Worm (Caenorhabditis elegans): ENCODE measurements around the gene T26C5.3.

Gene T26C5.3

DNA sequence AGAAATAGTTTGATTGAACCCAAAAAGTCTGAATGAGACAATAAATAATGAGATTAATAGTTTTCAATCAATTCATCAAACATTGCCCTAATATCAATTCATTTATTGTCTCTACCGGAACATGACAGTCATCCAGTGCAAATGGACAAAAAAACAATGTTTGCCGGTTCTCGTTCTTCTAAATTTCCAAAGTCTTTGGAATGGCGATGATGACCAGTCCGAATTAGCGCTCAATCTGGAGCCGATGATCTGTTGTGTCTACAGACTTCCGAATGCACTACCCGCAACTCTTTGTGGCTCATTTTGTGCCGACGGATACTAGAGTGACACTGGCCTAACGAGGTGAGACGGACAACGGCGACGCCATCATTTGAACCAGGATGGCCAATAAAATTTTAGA lies at the start of gene T26C5.3:
T26C5.3 (plus strand) TSS at position 301 of the 400 bp plus-strand sequence.
- TF ChIP-seq pes-1 (GFP tag; IDR thresholded peaks at IDR 0.05) (no peak), ama-1 (optimal IDR thresholded peaks at IDR 0.05) (no peak), tbx-37 (GFP tag; conservative IDR thresholded peaks at IDR 0.05) (no peak), flt-1 (GFP tag; IDR thresholded peaks at IDR 0.05) (no peak), hnd-1 (tag; optimal IDR thresholded peaks at IDR 0.05) (no peak), ceh-13 (GFP tag; optimal IDR thresholded peaks at IDR 0.05) (no peak), hmg-4 (GFP tag; optimal IDR thresholded peaks at IDR 0.05) (no peak), aly-1 (tag; optimal IDR thresholded peaks at IDR 0.05) (no peak), tra-4 (tag; optimal IDR thresholded peaks at IDR 0.05) (no peak), sea-1 (GFP tag; conservative IDR thresholded peaks at IDR 0.05) (no peak), F13C5.2 (tag; optimal IDR thresholded peaks at IDR 0.05) (no peak), scrt-1 (GFP tag; IDR thresholded peaks at IDR 0.05) (no peak)

DNA sequence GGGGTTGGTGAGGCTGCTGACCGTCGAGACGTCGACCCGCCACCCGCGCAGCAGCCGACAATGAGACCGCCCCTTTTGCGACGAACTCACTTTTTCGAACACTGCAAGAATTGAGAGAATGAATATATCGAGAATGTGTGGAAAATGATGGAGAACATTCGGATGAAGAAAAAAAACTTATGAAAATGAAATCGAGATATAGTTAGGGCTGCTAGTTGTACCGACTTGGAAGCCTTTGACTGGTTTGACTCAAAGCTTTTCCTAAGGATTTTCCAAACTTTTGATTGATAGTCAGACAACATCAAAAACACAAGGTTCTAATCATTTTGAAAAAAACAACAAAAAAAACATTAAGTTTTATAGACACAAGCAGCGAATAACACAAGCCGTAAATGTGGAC lies 48.0 kb upstream of the T26C5.3 start, which contains the start of gene sym-2:
sym-2 (minus strand) TSS at position 101 of the 400 bp plus-strand sequence.
- no peak for TF ChIP-seq scrt-1 (GFP tag; IDR thresholded peaks at IDR 0.05)
- no peak for TF ChIP-seq hmbx-1 (tag; optimal IDR thresholded peaks at IDR 0.05)
- no peak for TF ChIP-seq tbx-37 (GFP tag; conservative IDR thresholded peaks at IDR 0.05)
- no peak for TF ChIP-seq sea-1 (GFP tag; conservative IDR thresholded peaks at IDR 0.05)
- TF ChIP-seq tbx-11 (GFP tag; IDR thresholded peaks at IDR 0.05): no peak
- no peak for TF ChIP-seq hmg-4 (GFP tag; optimal IDR thresholded peaks at IDR 0.05)
- TF ChIP-seq pes-1 (GFP tag; IDR thresholded peaks at IDR 0.05): no peak
- no peak for TF ChIP-seq ceh-13 (GFP tag; optimal IDR thresholded peaks at IDR 0.05)
- TF ChIP-seq B0310.2 (tag; optimal IDR thresholded peaks at IDR 0.05): no peak
- no peak for TF ChIP-seq ets-7 (tag; optimal IDR thresholded peaks at IDR 0.05)
- no peak for TF ChIP-seq ama-1 (optimal IDR thresholded peaks at IDR 0.05)

DNA sequence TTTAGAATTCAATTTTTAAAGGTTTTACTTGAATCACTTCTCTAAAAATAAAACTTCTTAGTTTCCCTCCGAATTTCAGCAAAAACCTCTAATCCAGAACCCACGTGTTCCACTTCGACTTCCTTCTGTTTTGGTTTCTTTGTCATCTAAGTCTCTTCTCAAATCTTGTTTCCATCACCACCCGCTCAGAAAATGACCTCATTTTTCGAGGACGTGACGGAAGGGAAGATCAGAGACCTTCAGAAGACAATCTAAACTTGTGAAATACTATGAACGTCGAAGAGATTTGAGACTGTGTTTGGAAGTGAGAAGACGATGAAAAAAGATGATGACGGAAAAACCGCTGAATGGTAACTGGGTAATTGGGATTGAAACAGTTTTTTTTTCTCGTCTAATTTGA lies 46.7 kb upstream of the T26C5.3 start:
- TF ChIP-seq ceh-36 (tag; optimal IDR thresholded peaks at IDR 0.05) (no peak), hnd-1 (tag; optimal IDR thresholded peaks at IDR 0.05) (no peak), pes-1 (GFP tag; IDR thresholded peaks at IDR 0.05) (no peak), sea-1 (GFP tag; conservative IDR thresholded peaks at IDR 0.05) (no peak), hmg-4 (GFP tag; optimal IDR thresholded peaks at IDR 0.05) (no peak)

DNA sequence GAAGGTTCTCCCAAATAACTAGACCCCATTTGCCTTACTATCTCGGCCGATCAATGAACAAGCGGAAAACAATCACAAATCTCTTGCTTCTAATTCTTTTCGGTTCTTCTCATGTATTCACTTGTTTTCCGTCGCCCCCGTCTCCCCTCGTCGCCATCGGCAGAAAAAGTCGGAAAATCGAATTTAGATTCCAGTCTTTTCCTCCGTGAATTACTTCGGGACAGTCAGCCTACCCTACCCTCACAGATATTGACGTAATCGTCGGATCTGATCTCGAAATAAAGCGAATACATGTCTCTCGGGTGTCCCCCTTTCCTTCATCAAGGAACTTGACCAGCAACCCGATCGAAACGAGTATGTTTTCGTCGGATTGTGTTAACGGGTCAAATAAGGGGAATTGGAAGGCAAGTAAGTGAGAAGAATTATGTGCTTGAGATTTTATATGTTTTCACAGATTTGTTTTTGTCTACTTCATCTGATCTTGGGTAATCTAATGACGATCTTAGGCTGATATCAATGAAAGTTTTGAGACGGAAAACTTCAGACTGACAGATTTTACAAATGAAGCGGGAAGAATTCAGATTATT lies 45.8 kb upstream of the T26C5.3 start:
- TF ChIP-seq ceh-13 (GFP tag; optimal IDR thresholded peaks at IDR 0.05): no peak
- TF ChIP-seq ceh-36 (tag; optimal IDR thresholded peaks at IDR 0.05): no peak
- TF ChIP-seq ama-1 (optimal IDR thresholded peaks at IDR 0.05): no peak
- no peak for TF ChIP-seq B0310.2 (tag; optimal IDR thresholded peaks at IDR 0.05)
- no peak for TF ChIP-seq sea-1 (GFP tag; conservative IDR thresholded peaks at IDR 0.05)
- TF ChIP-seq hnd-1 (tag; optimal IDR thresholded peaks at IDR 0.05): no peak
- no peak for TF ChIP-seq tra-4 (tag; optimal IDR thresholded peaks at IDR 0.05)
- no peak for TF ChIP-seq hmbx-1 (tag; optimal IDR thresholded peaks at IDR 0.05)
- TF ChIP-seq flt-1 (GFP tag; IDR thresholded peaks at IDR 0.05): no peak
- TF ChIP-seq tbx-11 (GFP tag; IDR thresholded peaks at IDR 0.05): no peak
- TF ChIP-seq tbx-37 (GFP tag; conservative IDR thresholded peaks at IDR 0.05): no peak
- TF ChIP-seq ets-7 (tag; optimal IDR thresholded peaks at IDR 0.05): no peak
- no peak for TF ChIP-seq hmg-4 (GFP tag; optimal IDR thresholded peaks at IDR 0.05)
- no peak for TF ChIP-seq scrt-1 (GFP tag; IDR thresholded peaks at IDR 0.05)

DNA sequence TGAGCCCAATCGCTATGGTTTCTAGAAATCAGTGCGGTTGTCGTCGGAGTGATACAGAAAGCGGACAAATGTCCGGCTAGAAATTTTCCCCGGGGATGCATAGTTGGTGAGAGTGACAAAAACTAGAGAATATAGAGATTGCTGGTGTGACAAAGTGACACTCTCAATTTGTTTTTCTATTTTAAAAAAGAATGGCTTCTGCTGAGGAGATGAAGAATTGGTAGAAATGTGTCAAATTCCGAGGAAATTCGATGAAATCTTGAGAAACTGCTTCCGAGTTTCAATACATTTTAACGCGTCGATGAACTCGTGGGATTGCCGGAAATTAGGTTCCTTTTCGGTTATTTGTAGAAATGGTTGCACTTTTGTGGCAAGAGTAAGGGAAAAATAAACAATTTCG lies 42.2 kb upstream of the T26C5.3 start, which contains the start of gene twk-4:
twk-4 (minus strand) TSS at position 101 of the 400 bp plus-strand sequence.
- TF ChIP-seq sea-1 (GFP tag; conservative IDR thresholded peaks at IDR 0.05) (no peak), tbx-37 (GFP tag; conservative IDR thresholded peaks at IDR 0.05) (no peak), flt-1 (GFP tag; IDR thresholded peaks at IDR 0.05) (no peak), hmg-4 (GFP tag; optimal IDR thresholded peaks at IDR 0.05) (no peak), aly-1 (tag; optimal IDR thresholded peaks at IDR 0.05) (no peak), ama-1 (optimal IDR thresholded peaks at IDR 0.05) (no peak), pes-1 (GFP tag; IDR thresholded peaks at IDR 0.05) (no peak), tra-4 (tag; optimal IDR thresholded peaks at IDR 0.05) (no peak), ets-7 (tag; optimal IDR thresholded peaks at IDR 0.05) (no peak), F13C5.2 (tag; optimal IDR thresholded peaks at IDR 0.05) (no peak), ceh-13 (GFP tag; optimal IDR thresholded peaks at IDR 0.05) (no peak), scrt-1 (GFP tag; IDR thresholded peaks at IDR 0.05) (no peak), B0310.2 (tag; optimal IDR thresholded peaks at IDR 0.05) (no peak), ceh-36 (tag; optimal IDR thresholded peaks at IDR 0.05) (no peak), tbx-11 (GFP tag; IDR thresholded peaks at IDR 0.05) (no peak)

DNA sequence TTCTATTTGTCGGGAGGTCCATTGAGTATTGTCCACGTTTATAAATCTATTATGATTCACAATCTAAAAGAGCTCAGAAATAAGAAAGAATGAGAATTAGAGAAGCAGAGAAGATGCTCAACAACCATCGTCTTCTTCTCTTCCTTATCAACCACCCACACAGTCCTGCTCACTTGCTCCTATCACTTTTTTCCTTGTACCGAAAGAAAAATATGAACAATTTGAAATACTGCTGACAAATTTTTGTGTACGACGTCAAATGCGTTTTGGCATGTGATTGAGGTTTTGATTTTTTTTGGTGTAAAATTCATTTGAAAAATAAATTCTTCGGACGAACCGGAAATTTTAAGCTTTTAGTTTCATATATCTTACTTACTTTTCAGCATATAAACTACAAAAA lies 40.1 kb upstream of the T26C5.3 start:
- no peak for TF ChIP-seq hmg-4 (GFP tag; optimal IDR thresholded peaks at IDR 0.05)
- TF ChIP-seq ceh-36 (tag; optimal IDR thresholded peaks at IDR 0.05): no peak
- TF ChIP-seq tbx-11 (GFP tag; IDR thresholded peaks at IDR 0.05): no peak
- TF ChIP-seq aly-1 (tag; optimal IDR thresholded peaks at IDR 0.05): no peak
- TF ChIP-seq tbx-37 (GFP tag; conservative IDR thresholded peaks at IDR 0.05): no peak
- no peak for TF ChIP-seq hnd-1 (tag; optimal IDR thresholded peaks at IDR 0.05)
- no peak for TF ChIP-seq scrt-1 (GFP tag; IDR thresholded peaks at IDR 0.05)
- no peak for TF ChIP-seq F13C5.2 (tag; optimal IDR thresholded peaks at IDR 0.05)
- TF ChIP-seq sea-1 (GFP tag; conservative IDR thresholded peaks at IDR 0.05): no peak
- TF ChIP-seq ets-7 (tag; optimal IDR thresholded peaks at IDR 0.05): no peak
- TF ChIP-seq ceh-13 (GFP tag; optimal IDR thresholded peaks at IDR 0.05): no peak
- no peak for TF ChIP-seq ama-1 (optimal IDR thresholded peaks at IDR 0.05)
- no peak for TF ChIP-seq pes-1 (GFP tag; IDR thresholded peaks at IDR 0.05)
- TF ChIP-seq tra-4 (tag; optimal IDR thresholded peaks at IDR 0.05): no peak
- TF ChIP-seq B0310.2 (tag; optimal IDR thresholded peaks at IDR 0.05): no peak
- no peak for TF ChIP-seq flt-1 (GFP tag; IDR thresholded peaks at IDR 0.05)
- no peak for TF ChIP-seq hmbx-1 (tag; optimal IDR thresholded peaks at IDR 0.05)

DNA sequence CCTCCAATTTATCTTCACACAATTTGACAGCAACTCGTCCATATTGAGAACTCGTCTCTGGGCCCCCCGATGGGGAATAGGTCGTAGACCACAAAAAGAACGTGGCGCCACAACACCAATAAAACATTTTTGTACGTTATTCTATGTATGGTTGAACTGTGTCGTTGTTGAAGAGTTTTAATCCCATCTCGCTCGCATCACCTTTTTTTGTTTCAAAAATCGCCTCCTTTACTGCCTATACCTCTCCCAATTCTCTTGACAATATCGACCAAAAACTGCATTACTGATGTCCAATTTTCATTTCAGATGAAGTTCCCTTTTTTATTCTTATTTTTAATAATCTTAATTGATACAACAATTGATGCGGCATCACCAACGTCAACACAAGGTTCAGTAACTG lies 39.2 kb upstream of the T26C5.3 start, which contains the start of gene let-23:
let-23 (plus strand) TSS at position 301 of the 400 bp plus-strand sequence.
- TF ChIP-seq ets-7 (tag; optimal IDR thresholded peaks at IDR 0.05): no peak
- no peak for TF ChIP-seq ama-1 (optimal IDR thresholded peaks at IDR 0.05)
- TF ChIP-seq hnd-1 (tag; optimal IDR thresholded peaks at IDR 0.05): no peak

Data from whole organism, early embryonic.